Worm (Caenorhabditis elegans): ENCODE results near the gene bud-13.
A peak's percentile ranks its signal among the peaks of the same experiment; 100 is the strongest.

bud-13 gene

ce11 chrIII:8964684-8965283 lies 2.7 kb downstream of the bud-13 start:
- peak; percentile 16 for TF ChIP-seq aly-1 (tag; optimal IDR thresholded peaks at IDR 0.05)
- TF ChIP-seq ets-7 (tag; optimal IDR thresholded peaks at IDR 0.05) = no peak

DNA sequence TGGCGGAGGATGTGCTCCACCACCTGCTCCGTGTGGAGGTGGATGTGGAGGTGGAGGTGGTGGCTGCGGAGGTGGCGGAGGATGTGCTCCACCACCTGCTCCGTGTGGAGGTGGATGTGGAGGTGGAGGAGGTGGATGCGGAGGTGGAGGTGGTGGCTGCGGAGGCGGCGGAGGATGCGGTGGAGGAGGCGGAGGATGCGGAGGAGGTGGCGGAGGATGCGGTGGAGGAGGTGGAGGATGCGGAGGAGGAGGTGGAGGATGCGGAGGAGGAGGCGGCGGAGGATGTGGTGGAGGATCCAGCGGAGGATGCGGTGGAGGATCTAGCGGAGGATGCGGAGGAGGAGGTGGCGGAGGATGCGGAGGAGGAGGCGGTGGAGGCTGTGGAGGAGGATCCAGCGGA lies 5.1 kb downstream of the bud-13 start:
- TF ChIP-seq F13C5.2 (tag; optimal IDR thresholded peaks at IDR 0.05) (no peak), tbx-37 (GFP tag; conservative IDR thresholded peaks at IDR 0.05) (no peak), ceh-13 (GFP tag; optimal IDR thresholded peaks at IDR 0.05) (no peak), ceh-36 (tag; optimal IDR thresholded peaks at IDR 0.05) (no peak), hnd-1 (tag; optimal IDR thresholded peaks at IDR 0.05) (no peak), sea-1 (GFP tag; conservative IDR thresholded peaks at IDR 0.05) (no peak), ets-7 (tag; optimal IDR thresholded peaks at IDR 0.05) (no peak), scrt-1 (GFP tag; IDR thresholded peaks at IDR 0.05) (no peak), pes-1 (GFP tag; IDR thresholded peaks at IDR 0.05) (no peak), B0310.2 (tag; optimal IDR thresholded peaks at IDR 0.05) (no peak), tra-4 (tag; optimal IDR thresholded peaks at IDR 0.05) (no peak), tbx-11 (GFP tag; IDR thresholded peaks at IDR 0.05) (no peak), hmbx-1 (tag; optimal IDR thresholded peaks at IDR 0.05) (no peak), flt-1 (GFP tag; IDR thresholded peaks at IDR 0.05) (no peak), aly-1 (tag; optimal IDR thresholded peaks at IDR 0.05) (no peak), ama-1 (optimal IDR thresholded peaks at IDR 0.05) (no peak), hmg-4 (GFP tag; optimal IDR thresholded peaks at IDR 0.05) (no peak)

DNA sequence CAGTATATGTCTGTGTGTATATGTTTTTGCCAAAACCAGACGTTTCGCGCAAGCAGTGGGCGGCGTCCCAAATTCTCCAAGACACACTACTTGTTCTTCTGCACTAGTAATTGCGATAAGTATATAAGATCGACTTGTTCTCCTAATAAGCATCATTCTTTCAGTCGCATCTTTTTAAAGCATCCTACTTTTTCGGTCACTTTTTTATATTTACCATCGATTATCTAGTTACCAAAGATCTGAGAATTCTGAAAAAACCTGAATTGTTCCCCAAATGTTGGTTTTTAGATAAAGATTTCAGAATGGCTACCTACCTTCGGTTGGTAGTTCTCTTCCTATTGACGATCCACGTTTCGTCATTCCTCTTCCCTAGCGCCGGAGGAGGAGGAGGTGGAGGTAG lies 5.5 kb downstream of the bud-13 start, which contains the start of gene grl-25:
Gene grl-25 (plus strand): TSS at position 301 of the 400 bp plus-strand sequence.
- no peak for TF ChIP-seq hnd-1 (tag; optimal IDR thresholded peaks at IDR 0.05)
- TF ChIP-seq tbx-11 (GFP tag; IDR thresholded peaks at IDR 0.05) = no peak
- no peak for TF ChIP-seq sea-1 (GFP tag; conservative IDR thresholded peaks at IDR 0.05)
- TF ChIP-seq ama-1 (optimal IDR thresholded peaks at IDR 0.05) = no peak
- no peak for TF ChIP-seq hmg-4 (GFP tag; optimal IDR thresholded peaks at IDR 0.05)
- no peak for TF ChIP-seq tbx-37 (GFP tag; conservative IDR thresholded peaks at IDR 0.05)
- no peak for TF ChIP-seq ceh-36 (tag; optimal IDR thresholded peaks at IDR 0.05)
- TF ChIP-seq B0310.2 (tag; optimal IDR thresholded peaks at IDR 0.05) = no peak
- no peak for TF ChIP-seq flt-1 (GFP tag; IDR thresholded peaks at IDR 0.05)

- TF ChIP-seq tbx-37 (GFP tag; conservative IDR thresholded peaks at IDR 0.05) (no peak), hmbx-1 (tag; optimal IDR thresholded peaks at IDR 0.05) (no peak), B0310.2 (tag; optimal IDR thresholded peaks at IDR 0.05) (no peak), tbx-11 (GFP tag; IDR thresholded peaks at IDR 0.05) (no peak), F13C5.2 (tag; optimal IDR thresholded peaks at IDR 0.05) (no peak), ama-1 (optimal IDR thresholded peaks at IDR 0.05) (no peak), ets-7 (tag; optimal IDR thresholded peaks at IDR 0.05) (no peak), scrt-1 (GFP tag; IDR thresholded peaks at IDR 0.05) (no peak), pes-1 (GFP tag; IDR thresholded peaks at IDR 0.05) (no peak)
These were observed 6.9 kb downstream of the bud-13 start, which contains the start of gene ZK643.6 for ce11 chrIII:8960664-8961063. Gene ZK643.6 (minus strand): TSS chrIII:8960764.

- TF ChIP-seq F13C5.2 (tag; optimal IDR thresholded peaks at IDR 0.05) (no peak), hmbx-1 (tag; optimal IDR thresholded peaks at IDR 0.05) (no peak), flt-1 (GFP tag; IDR thresholded peaks at IDR 0.05) (no peak), tbx-11 (GFP tag; IDR thresholded peaks at IDR 0.05) (no peak), tra-4 (tag; optimal IDR thresholded peaks at IDR 0.05) (no peak), scrt-1 (GFP tag; IDR thresholded peaks at IDR 0.05) (no peak), tbx-37 (GFP tag; conservative IDR thresholded peaks at IDR 0.05) (no peak), ets-7 (tag; optimal IDR thresholded peaks at IDR 0.05) (no peak), ceh-36 (tag; optimal IDR thresholded peaks at IDR 0.05) (no peak), B0310.2 (tag; optimal IDR thresholded peaks at IDR 0.05) (no peak), sea-1 (GFP tag; conservative IDR thresholded peaks at IDR 0.05) (no peak), ceh-13 (GFP tag; optimal IDR thresholded peaks at IDR 0.05) (no peak), pes-1 (GFP tag; IDR thresholded peaks at IDR 0.05) (no peak), ama-1 (optimal IDR thresholded peaks at IDR 0.05) (no peak), hmg-4 (GFP tag; optimal IDR thresholded peaks at IDR 0.05) (no peak), hnd-1 (tag; optimal IDR thresholded peaks at IDR 0.05) (no peak), aly-1 (tag; optimal IDR thresholded peaks at IDR 0.05) (no peak)
These were observed 11.3 kb downstream of the bud-13 start, which contains the start of the genes ZK643.5 and ZK643.2 for ce11 chrIII:8956146-8956646. Gene ZK643.5 (minus strand): TSS chrIII:8956196. Gene ZK643.2 (plus strand): TSS chrIII:8956540.

DNA sequence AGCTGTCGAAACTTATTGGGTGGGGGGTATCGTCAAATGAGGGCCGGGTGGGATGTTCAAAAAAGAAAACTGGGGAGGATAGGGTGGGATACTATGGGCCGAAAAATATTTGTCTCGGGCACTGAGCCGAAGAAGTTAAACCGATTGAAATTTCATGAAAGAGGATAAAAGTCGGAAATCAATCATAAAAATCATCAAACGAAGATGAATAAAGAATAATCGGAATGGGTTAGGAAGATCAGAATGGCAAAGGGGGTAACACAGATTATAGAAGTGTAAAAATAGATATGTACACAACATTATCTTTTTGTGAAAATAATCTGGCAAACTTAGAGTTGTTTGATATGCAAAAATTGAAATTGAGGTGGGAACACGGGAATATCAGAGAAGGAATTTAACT lies 12.0 kb downstream of the bud-13 start:
- TF ChIP-seq hmbx-1 (tag; optimal IDR thresholded peaks at IDR 0.05) (no peak), aly-1 (tag; optimal IDR thresholded peaks at IDR 0.05) (no peak), hmg-4 (GFP tag; optimal IDR thresholded peaks at IDR 0.05) (no peak), sea-1 (GFP tag; conservative IDR thresholded peaks at IDR 0.05) (no peak), flt-1 (GFP tag; IDR thresholded peaks at IDR 0.05) (no peak), ceh-36 (tag; optimal IDR thresholded peaks at IDR 0.05) (no peak), ceh-13 (GFP tag; optimal IDR thresholded peaks at IDR 0.05) (no peak), ama-1 (optimal IDR thresholded peaks at IDR 0.05) (no peak), tbx-11 (GFP tag; IDR thresholded peaks at IDR 0.05) (no peak), B0310.2 (tag; optimal IDR thresholded peaks at IDR 0.05) (no peak), ets-7 (tag; optimal IDR thresholded peaks at IDR 0.05) (no peak), tbx-37 (GFP tag; conservative IDR thresholded peaks at IDR 0.05) (no peak)

DNA sequence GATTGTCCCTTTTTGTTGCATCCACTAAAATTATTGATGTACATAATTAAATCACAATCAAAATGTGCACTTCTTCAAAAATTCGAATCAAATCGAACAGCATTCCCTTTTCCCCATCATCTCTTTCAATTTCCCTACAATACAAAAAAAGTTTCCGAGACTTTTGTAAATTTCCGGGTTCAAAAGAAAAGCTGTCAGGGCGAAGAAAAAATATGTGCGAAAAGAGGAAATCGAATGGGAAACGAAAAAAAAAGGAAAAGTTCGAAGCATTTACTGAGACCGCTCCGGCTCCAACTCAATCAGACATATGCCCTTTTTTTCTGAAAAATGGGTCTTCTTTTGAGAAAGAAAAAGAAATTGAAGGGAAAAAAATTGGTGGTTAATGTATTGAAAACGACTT lies 18.4 kb downstream of the bud-13 start:
- TF ChIP-seq tbx-11 (GFP tag; IDR thresholded peaks at IDR 0.05) (no peak), hnd-1 (tag; optimal IDR thresholded peaks at IDR 0.05) (no peak), scrt-1 (GFP tag; IDR thresholded peaks at IDR 0.05) (no peak), B0310.2 (tag; optimal IDR thresholded peaks at IDR 0.05) (no peak), ama-1 (optimal IDR thresholded peaks at IDR 0.05) (no peak), tbx-37 (GFP tag; conservative IDR thresholded peaks at IDR 0.05) (no peak), hmbx-1 (tag; optimal IDR thresholded peaks at IDR 0.05) (no peak), sea-1 (GFP tag; conservative IDR thresholded peaks at IDR 0.05) (no peak), pes-1 (GFP tag; IDR thresholded peaks at IDR 0.05) (no peak), ceh-13 (GFP tag; optimal IDR thresholded peaks at IDR 0.05) (no peak), aly-1 (tag; optimal IDR thresholded peaks at IDR 0.05) (no peak), hmg-4 (GFP tag; optimal IDR thresholded peaks at IDR 0.05) (no peak), tra-4 (tag; optimal IDR thresholded peaks at IDR 0.05) (no peak), ceh-36 (tag; optimal IDR thresholded peaks at IDR 0.05) (no peak), ets-7 (tag; optimal IDR thresholded peaks at IDR 0.05) (no peak), F13C5.2 (tag; optimal IDR thresholded peaks at IDR 0.05) (no peak), flt-1 (GFP tag; IDR thresholded peaks at IDR 0.05) (no peak)
